Fruit fly (Drosophila melanogaster) whole organism, wandering third instar larva: ENCODE data around the gene CG7600.

Source experiments
- Sp1 ChIP-seq: fragments of 200-800 bp; sonication (Bioruptor generic); optimal IDR thresholded peaks from 3 replicates; lab custom pipeline; 2019; ENCODE audit warnings: missing biosample characterization, mild to moderate bottlenecking, missing genetic modification characterization, moderate library complexity
- br ChIP-seq: fragments of 200-800 bp; sonication (Bioruptor generic); optimal IDR thresholded peaks from 2 replicates; lab custom pipeline; 2016; ENCODE audit warnings: missing biosample characterization, missing genetic modification characterization

DNA sequence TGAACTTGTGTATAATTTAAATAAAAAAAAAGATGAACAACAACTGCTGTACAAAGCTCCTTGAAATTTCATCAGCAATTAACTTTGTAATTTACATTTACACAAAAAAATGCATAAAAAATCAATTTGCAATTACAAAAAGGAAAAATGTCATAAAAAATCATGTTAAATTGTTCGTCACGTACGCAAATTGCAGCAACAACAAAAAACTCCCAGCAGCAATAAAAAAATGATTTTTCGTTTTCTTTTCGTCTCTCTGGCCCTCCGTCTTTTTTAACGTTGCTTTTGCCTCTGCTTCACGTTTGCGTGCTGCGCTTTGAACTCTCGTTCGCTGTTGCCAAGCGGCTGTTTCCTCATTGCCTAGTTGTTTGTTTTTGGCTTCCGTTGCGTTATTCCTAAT is 42.6 kb downstream of the CG7600 start:
- no peak for TF ChIP-seq br
- TF ChIP-seq Sp1 (GFP tag; lab: Kevin White, UChicago) = no peak
